Worm (Caenorhabditis elegans) whole organism, L1 larva: Measurements from ENCODE around the gene R07E4.3.

Experiments
- C16A3.4 ChIP-seq: fragments of 150-350 bp; optimal IDR thresholded peaks from 2 replicates; lab custom pipeline; 2014; ENCODE audit warnings: missing biosample characterization, missing genetic modification characterization
- F16B12.6 ChIP-seq: fragments of 150-350 bp; optimal IDR thresholded peaks from 2 replicates; lab custom pipeline; 2014; ENCODE audit warnings: missing biosample characterization, missing genetic modification characterization
- Y116A8C.19 ChIP-seq: sonication (generic microtip); optimal IDR thresholded peaks from 2 replicates; lab custom pipeline; 2016; ENCODE audit warnings: missing compliant biosample characterization, missing genetic modification characterization, borderline replicate concordance
- aha-1 ChIP-seq: fragments of 150-350 bp; optimal IDR thresholded peaks from 2 replicates; lab custom pipeline; 2014; ENCODE audit warnings: missing biosample characterization, missing genetic modification characterization
- alr-1 ChIP-seq: fragments of 200-800 bp; sonication (Bioruptor generic); optimal IDR thresholded peaks from 2 replicates; lab custom pipeline; 2018; ENCODE audit warnings: borderline replicate concordance, mild to moderate bottlenecking, missing genetic modification characterization, missing compliant biosample characterization
- aly-2 ChIP-seq: fragments of 150-350 bp; optimal IDR thresholded peaks from 2 replicates; lab custom pipeline; 2014; ENCODE audit warnings: missing biosample characterization, missing genetic modification characterization
- ceh-90 ChIP-seq: sonication (generic microtip); optimal IDR thresholded peaks from 2 replicates; lab custom pipeline; 2016; ENCODE audit warnings: missing genetic modification characterization, missing compliant biosample characterization
- ces-1 ChIP-seq: fragments of 150-350 bp; optimal IDR thresholded peaks from 2 replicates; lab custom pipeline; 2014; ENCODE audit warnings: missing biosample characterization, missing genetic modification reagents, missing genetic modification characterization
- dpl-1 ChIP-seq, 3 experiments: fragments of 150-350 bp in 2 of 3; sonication (generic microtip) in 1 of 3; optimal IDR thresholded peaks; 2 replicates each; lab custom pipeline; 2014 to 2017; ENCODE audit warnings: missing biosample characterization in 3 of 3, missing genetic modification characterization in 3 of 3, missing genetic modification reagents in 3 of 3
- efl-1 ChIP-seq, 4 experiments: fragments of 150-350 bp; optimal IDR thresholded peaks in 3 of 4; peaks in 1 of 4; 1 replicate in 1 of 4; 2 replicates in 3 of 4; lab custom pipeline; 2014; ENCODE audit warnings: missing biosample characterization in 2 of 4, missing genetic modification characterization in 2 of 4, missing genetic modification reagents in 2 of 4
- egl-13 ChIP-seq: sonication (generic microtip); optimal IDR thresholded peaks from 2 replicates; lab custom pipeline; 2016; ENCODE audit warnings: missing genotype, missing genetic modification reagents, missing genetic modification characterization, missing compliant biosample characterization
- elt-2 ChIP-seq: sonication (generic microtip); optimal IDR thresholded peaks from 2 replicates; lab custom pipeline; 2016; ENCODE audit warnings: missing genetic modification characterization, mild to moderate bottlenecking, inconsistent platforms, missing compliant biosample characterization, missing genetic modification reagents
- elt-3 ChIP-seq, 6 experiments: fragments of 150-350 bp in 1 of 6; sonication (generic microtip); optimal IDR thresholded peaks; 2 replicates each; lab custom pipeline; 2017 to 2018; ENCODE audit warnings: missing biosample characterization in 6 of 6, missing genetic modification characterization in 6 of 6, inconsistent platforms in 1 of 6
- fkh-4 ChIP-seq: sonication (generic microtip); optimal IDR thresholded peaks from 2 replicates; lab custom pipeline; 2016; ENCODE audit warnings: missing compliant biosample characterization, missing genetic modification characterization, borderline replicate concordance
- hpl-2 ChIP-seq: fragments of 150-350 bp; optimal IDR thresholded peaks from 2 replicates; lab custom pipeline; 2014; ENCODE audit warnings: missing biosample characterization, missing genetic modification reagents, missing genetic modification characterization
- isw-1 ChIP-seq: fragments of 200-800 bp; sonication (Bioruptor generic); IDR thresholded peaks from 2 replicates; pipeline ENCODE4 v1.3.6; 2022; ENCODE audit warnings: missing genetic modification characterization, missing compliant biosample characterization
- jun-1 ChIP-seq: fragments of 150-350 bp; optimal IDR thresholded peaks from 2 replicates; lab custom pipeline; 2014; ENCODE audit warnings: missing biosample characterization, missing genetic modification reagents, missing genetic modification characterization
- lin-14 ChIP-seq: fragments of 200-800 bp; sonication (Bioruptor generic); optimal IDR thresholded peaks from 2 replicates; lab custom pipeline; 2018; ENCODE audit warnings: mild to moderate bottlenecking, missing genetic modification characterization, moderate library complexity, missing compliant biosample characterization
- lin-35 ChIP-seq, 2 experiments: fragments of 150-350 bp; optimal IDR thresholded peaks; 2 replicates each; lab custom pipeline; 2014; ENCODE audit warnings: missing biosample characterization in 2 of 2, missing genetic modification characterization in 2 of 2, missing genetic modification reagents in 2 of 2
- lin-39 ChIP-seq: fragments of 150-350 bp; optimal IDR thresholded peaks from 2 replicates; lab custom pipeline; 2014; ENCODE audit warnings: missing biosample characterization, missing genetic modification reagents, missing genetic modification characterization
- mab-9 ChIP-seq: fragments of 200-800 bp; sonication (Bioruptor generic); IDR thresholded peaks from 2 replicates; pipeline ENCODE4 v1.3.6; 2022; ENCODE audit warnings: missing genetic modification reagents, missing genetic modification characterization, missing compliant biosample characterization
- mdl-1 ChIP-seq, 2 experiments: fragments of 150-350 bp; optimal IDR thresholded peaks; 2 replicates each; lab custom pipeline; 2014 to 2017; ENCODE audit warnings: missing biosample characterization in 2 of 2, missing genetic modification characterization in 2 of 2, inconsistent platforms in 1 of 2
- mef-2 ChIP-seq: fragments of 150-350 bp; optimal IDR thresholded peaks from 2 replicates; lab custom pipeline; 2014; ENCODE audit warnings: missing biosample characterization, missing genetic modification characterization
- mep-1 ChIP-seq: fragments of 150-350 bp; optimal IDR thresholded peaks from 2 replicates; lab custom pipeline; 2014; ENCODE audit warnings: missing biosample characterization, missing genetic modification characterization
- nhr-12 ChIP-seq: sonication (generic microtip); optimal IDR thresholded peaks from 2 replicates; lab custom pipeline; 2017; ENCODE audit warnings: missing biosample characterization, missing genetic modification characterization
- nhr-19 ChIP-seq: fragments of 200-800 bp; sonication (Bioruptor generic); conservative IDR thresholded peaks from 2 replicates; pipeline ENCODE4 v1.3.6; 2022; ENCODE audit warnings: missing genetic modification characterization, missing compliant biosample characterization
- nhr-20 ChIP-seq: sonication (generic microtip); optimal IDR thresholded peaks from 2 replicates; lab custom pipeline; 2016; ENCODE audit warnings: mild to moderate bottlenecking, missing genetic modification characterization, missing compliant biosample characterization
- nhr-237 ChIP-seq: fragments of 150-350 bp; optimal IDR thresholded peaks from 2 replicates; lab custom pipeline; 2014; ENCODE audit warnings: missing biosample characterization, missing genetic modification characterization
- nhr-47 ChIP-seq: sonication (generic microtip); optimal IDR thresholded peaks from 2 replicates; lab custom pipeline; 2016; ENCODE audit warnings: mild to moderate bottlenecking, missing genetic modification characterization, moderate library complexity, missing compliant biosample characterization
- nhr-77 ChIP-seq: fragments of 150-350 bp; optimal IDR thresholded peaks from 2 replicates; lab custom pipeline; 2014; ENCODE audit warnings: missing biosample characterization, missing genetic modification characterization
- nhr-90 ChIP-seq: sonication (generic microtip); optimal IDR thresholded peaks from 2 replicates; lab custom pipeline; 2016; ENCODE audit warnings: mild to moderate bottlenecking, missing genetic modification characterization, missing compliant biosample characterization; ENCODE audit not compliant: poor library complexity
- pag-3 ChIP-seq: sonication (generic microtip); optimal IDR thresholded peaks from 2 replicates; lab custom pipeline; 2017; ENCODE audit warnings: missing genetic modification characterization, mild to moderate bottlenecking, missing compliant biosample characterization, antibody characterized with exemption, borderline replicate concordance; ENCODE audit not compliant: insufficient read depth
- pax-3 ChIP-seq: fragments of 200-800 bp; sonication (Bioruptor generic); optimal IDR thresholded peaks from 2 replicates; lab custom pipeline; 2018; ENCODE audit warnings: mild to moderate bottlenecking, missing genetic modification characterization, moderate library complexity, missing compliant biosample characterization
- pqm-1 ChIP-seq: sonication (generic microtip); optimal IDR thresholded peaks from 3 replicates; lab custom pipeline; 2017; ENCODE audit warnings: missing biosample characterization, missing genetic modification characterization
- snpc-4 ChIP-seq: fragments of 150-350 bp; optimal IDR thresholded peaks from 2 replicates; lab custom pipeline; 2014; ENCODE audit warnings: missing biosample characterization, missing genetic modification characterization
- snu-23 ChIP-seq: sonication (generic microtip); optimal IDR thresholded peaks from 2 replicates; lab custom pipeline; 2016; ENCODE audit warnings: missing genetic modification characterization, missing compliant biosample characterization
- sox-4 ChIP-seq: sonication (generic microtip); optimal IDR thresholded peaks from 2 replicates; lab custom pipeline; 2016; ENCODE audit warnings: missing genetic modification characterization, missing compliant biosample characterization
- sup-37 ChIP-seq: fragments of 200-800 bp; sonication (Bioruptor generic); optimal IDR thresholded peaks from 2 replicates; lab custom pipeline; 2018; ENCODE audit warnings: mild to moderate bottlenecking, missing genetic modification characterization, missing compliant biosample characterization
- tlp-1 ChIP-seq: fragments of 150-350 bp; optimal IDR thresholded peaks from 2 replicates; lab custom pipeline; 2014; ENCODE audit warnings: missing biosample characterization, missing genetic modification characterization
- unc-62 ChIP-seq: fragments of 150-350 bp; optimal IDR thresholded peaks from 2 replicates; lab custom pipeline; 2014; ENCODE audit warnings: missing biosample characterization, missing genetic modification reagents, missing genetic modification characterization
- unc-86 ChIP-seq: sonication (generic microtip); optimal IDR thresholded peaks from 2 replicates; lab custom pipeline; 2016; ENCODE audit warnings: missing genetic modification characterization, missing compliant biosample characterization
- unc-98 ChIP-seq: fragments of 200-800 bp; sonication (Bioruptor generic); IDR thresholded peaks from 2 replicates; pipeline ENCODE4 v1.3.6; 2022; ENCODE audit warnings: missing genetic modification characterization, missing compliant biosample characterization
- xbp-1 ChIP-seq: sonication (generic microtip); optimal IDR thresholded peaks from 2 replicates; lab custom pipeline; 2016; ENCODE audit warnings: missing genetic modification characterization, missing compliant biosample characterization
- zag-1 ChIP-seq: fragments of 150-350 bp; optimal IDR thresholded peaks from 2 replicates; lab custom pipeline; 2014; ENCODE audit warnings: missing biosample characterization, missing genetic modification characterization
- ztf-11 ChIP-seq, 2 experiments: sonication (generic microtip); optimal IDR thresholded peaks; 2 replicates each; lab custom pipeline; 2016 to 2017; ENCODE audit warnings: missing genetic modification characterization in 2 of 2, missing biosample characterization in 1 of 2, missing compliant biosample characterization in 1 of 2
- ztf-4 ChIP-seq: fragments of 150-350 bp; optimal IDR thresholded peaks from 2 replicates; lab custom pipeline; 2014; ENCODE audit warnings: missing biosample characterization, missing genetic modification characterization

R07E4.3 gene

ce11 chrX:5962560-5962959 is 9.3 kb downstream of the R07E4.3 start:
- TF ChIP-seq isw-1 (GFP tag; lab: Robert Waterston, UW) (no peak), C16A3.4 (tag; lab: Kevin White, UChicago) (no peak), elt-3 (tag; optimal IDR thresholded peaks at IDR 0.05; lab: Kevin White, UChicago) (no peak), pag-3 (tag; lab: Kevin White, UChicago) (no peak), fkh-4 (tag; lab: Kevin White, UChicago) (no peak), nhr-237 (tag; lab: Kevin White, UChicago) (no peak), snpc-4 (tag; lab: Kevin White, UChicago) (no peak), lin-35 (GFP tag; optimal IDR thresholded peaks at IDR 0.05; lab: Kevin White, UChicago) (no peak), pax-3 (tag; lab: Kevin White, UChicago) (no peak), xbp-1 (tag; lab: Kevin White, UChicago) (no peak), aha-1 (tag; lab: Kevin White, UChicago) (no peak), alr-1 (no peak), unc-86 (no peak), elt-2 (peak; percentile 93), mef-2 (tag; lab: Kevin White, UChicago) (no peak), Y116A8C.19 (tag; lab: Kevin White, UChicago) (no peak), efl-1 (optimal IDR thresholded peaks at IDR 0.05; lab: Kevin White, UChicago) (no peak), efl-1 (GFP tag; optimal IDR thresholded peaks at IDR 0.05 in 1 of 2; lab: Kevin White, UChicago) (peak in 1 of 2 experiments; percentile 58), nhr-20 (tag; lab: Kevin White, UChicago) (peak; percentile 27), unc-98 (GFP tag; lab: Robert Waterston, UW) (no peak), egl-13 (tag; lab: Kevin White, UChicago) (no peak), snu-23 (GFP tag; lab: Kevin White, UChicago) (no peak), dpl-1 (GFP tag; optimal IDR thresholded peaks at IDR 0.05; lab: Kevin White, UChicago) (no peak), lin-14 (GFP tag; lab: Kevin White, UChicago) (peak; percentile 5), ces-1 (GFP tag; lab: Kevin White, UChicago) (no peak), nhr-12 (no peak), jun-1 (tag; lab: Kevin White, UChicago) (no peak), ztf-11 (tag; optimal IDR thresholded peaks at IDR 0.05; lab: Kevin White, UChicago) (no peak), nhr-47 (tag; lab: Kevin White, UChicago) (no peak), pqm-1 (no peak), ceh-90 (tag; lab: Kevin White, UChicago) (no peak), sup-37 (GFP tag; lab: Kevin White, UChicago) (no peak), unc-62 (GFP tag; lab: Kevin White, UChicago) (no peak), nhr-77 (no peak), nhr-90 (peak; percentile 19), zag-1 (no peak), sox-4 (no peak), nhr-19 (no peak), mdl-1 (tag; optimal IDR thresholded peaks at IDR 0.05; lab: Kevin White, UChicago) (no peak)

DNA sequence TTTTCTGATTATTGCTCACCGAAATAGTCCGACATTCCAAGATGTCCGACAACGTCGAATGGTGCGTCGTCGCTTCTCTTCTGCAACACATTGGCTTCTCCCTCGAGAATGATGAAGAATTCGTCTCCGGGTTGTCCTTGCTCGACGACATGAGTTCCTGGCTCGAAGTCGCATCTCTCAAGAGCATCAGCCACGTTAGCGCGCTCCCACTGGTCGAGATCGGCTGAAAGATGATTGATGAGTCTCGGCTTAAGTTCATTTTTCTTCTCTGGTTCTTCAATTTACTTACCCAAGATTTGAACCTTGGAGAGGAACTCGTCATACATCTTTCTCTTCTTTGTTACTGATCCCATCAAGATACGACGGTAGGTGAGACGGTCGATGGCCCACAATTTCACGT is 19.0 kb downstream of the R07E4.3 start:
- TF ChIP-seq nhr-77 (no peak), nhr-47 (tag; lab: Kevin White, UChicago) (no peak), mab-9 (GFP tag; lab: Robert Waterston, UW) (no peak), mep-1 (no peak), F16B12.6 (tag; lab: Kevin White, UChicago) (no peak), nhr-237 (tag; lab: Kevin White, UChicago) (no peak), ceh-90 (tag; lab: Kevin White, UChicago) (no peak), ztf-4 (tag; lab: Kevin White, UChicago) (no peak), aly-2 (no peak), lin-14 (GFP tag; lab: Kevin White, UChicago) (no peak), elt-2 (no peak), dpl-1 (GFP tag; optimal IDR thresholded peaks at IDR 0.05; lab: Kevin White, UChicago) (no peak), snpc-4 (tag; lab: Kevin White, UChicago) (no peak), lin-39 (tag; lab: Kevin White, UChicago) (no peak), tlp-1 (tag; lab: Kevin White, UChicago) (no peak), hpl-2 (GFP tag; lab: Kevin White, UChicago) (no peak)
